Worm (Caenorhabditis elegans) whole organism, L1 larva: ENCODE results near the gene E02H9.1.

Experiments used
- lin-13 ChIP-seq: fragments of 150-350 bp; optimal IDR thresholded peaks from 2 replicates; lab custom pipeline; 2014; ENCODE audit warnings: missing biosample characterization, missing genetic modification reagents, missing genetic modification characterization
- nhr-20 ChIP-seq: sonication (generic microtip); optimal IDR thresholded peaks from 2 replicates; lab custom pipeline; 2016; ENCODE audit warnings: mild to moderate bottlenecking, missing genetic modification characterization, missing compliant biosample characterization
- nhr-84 ChIP-seq: sonication (generic microtip); optimal IDR thresholded peaks from 2 replicates; lab custom pipeline; 2017; ENCODE audit warnings: missing biosample characterization, missing genetic modification characterization
- unc-62 ChIP-seq: fragments of 150-350 bp; optimal IDR thresholded peaks from 2 replicates; lab custom pipeline; 2014; ENCODE audit warnings: missing biosample characterization, missing genetic modification reagents, missing genetic modification characterization
- zag-1 ChIP-seq: fragments of 150-350 bp; optimal IDR thresholded peaks from 2 replicates; lab custom pipeline; 2014; ENCODE audit warnings: missing biosample characterization, missing genetic modification characterization

- TF ChIP-seq lin-13, result no peak
- TF ChIP-seq nhr-20 (tag; lab: Kevin White, UChicago), result no peak
- TF ChIP-seq zag-1 (tag; lab: Kevin White, UChicago), result no peak
- TF ChIP-seq nhr-84 (tag; lab: Kevin White, UChicago), result no peak
- TF ChIP-seq unc-62, result no peak
These were observed 39.7 kb downstream of the E02H9.1 start, which contains the start of gene Y54F10AM.8 for ce11 chrIII:2507938-2508337.
